Worm (Caenorhabditis elegans): Measurements from ENCODE around the gene T25D10.4.

DNA sequence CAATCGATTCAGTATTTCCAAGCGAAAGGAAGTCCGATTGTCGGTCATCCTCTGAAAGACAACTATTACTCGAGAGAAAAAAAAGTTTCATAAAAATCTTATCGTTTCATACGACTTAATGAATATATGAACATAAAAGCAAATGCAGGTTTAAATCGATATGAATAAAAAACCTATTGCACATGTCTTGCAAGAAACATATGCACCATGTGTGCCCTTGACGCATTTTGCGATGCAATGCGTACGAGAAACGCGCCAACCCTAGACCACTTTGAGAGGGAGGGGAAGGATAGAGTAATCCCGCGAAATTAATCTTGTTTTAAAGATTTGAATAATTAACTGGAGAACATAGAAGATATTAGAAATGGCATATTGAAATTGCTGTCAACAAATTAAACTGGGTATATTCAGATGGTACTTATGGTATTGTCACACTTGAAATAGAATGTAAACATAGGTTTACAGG lies 43.3 kb upstream of the T25D10.4 start, which contains the start of gene atg-16.2:
- TF ChIP-seq mec-3 (tag; optimal IDR thresholded peaks at IDR 0.05; ENCODE audit: borderline replicate concordance) (no peak), nhr-11 (tag; optimal IDR thresholded peaks at IDR 0.05) (no peak), eyg-1 (tag; optimal IDR thresholded peaks at IDR 0.05) (no peak), ceh-2 (tag; optimal IDR thresholded peaks at IDR 0.05) (no peak), syd-9 (tag; optimal IDR thresholded peaks at IDR 0.05) (no peak), pha-4 (tag; optimal IDR thresholded peaks at IDR 0.05) (no peak), ceh-31 (tag; optimal IDR thresholded peaks at IDR 0.05) (peak; percentile 62), hlh-15 (tag; optimal IDR thresholded peaks at IDR 0.05) (no peak), ceh-48 (tag; optimal IDR thresholded peaks at IDR 0.05) (peak; percentile 13), pqm-1 (tag; optimal IDR thresholded peaks at IDR 0.05) (no peak), ama-1 (optimal IDR thresholded peaks at IDR 0.05) (no peak), dve-1 (tag; optimal IDR thresholded peaks at IDR 0.05) (no peak), ceh-34 (tag; optimal IDR thresholded peaks at IDR 0.05) (no peak)

All from whole organism, late embryonic.